Worm (Caenorhabditis elegans) whole organism, young adult: Measurements from ENCODE around the gene plx-1.

Source experiments
- B0336.3 ChIP-seq: fragments of 200-800 bp; sonication (Bioruptor generic); IDR thresholded peaks from 2 replicates; pipeline ENCODE4 v1.3.6; 2022; ENCODE audit warnings: missing genetic modification characterization, missing compliant biosample characterization
- C06A6.2 ChIP-seq: fragments of 200-800 bp; sonication (Bioruptor generic); conservative IDR thresholded peaks from 2 replicates; pipeline ENCODE4 v1.3.6; 2022; ENCODE audit warnings: missing genetic modification characterization, missing compliant biosample characterization
- F49E8.2 ChIP-seq: sonication (generic microtip); optimal IDR thresholded peaks from 3 replicates; lab custom pipeline; 2017; ENCODE audit warnings: missing genetic modification characterization, mild to moderate bottlenecking, missing compliant biosample characterization, antibody characterized with exemption, moderate library complexity; ENCODE audit not compliant: insufficient read depth
- F55B11.4 ChIP-seq: sonication (generic microtip); optimal IDR thresholded peaks from 2 replicates; lab custom pipeline; 2016; ENCODE audit warnings: missing compliant biosample characterization, missing genetic modification characterization, borderline replicate concordance; ENCODE audit not compliant: insufficient read depth
- F57A8.1 ChIP-seq: fragments of 200-800 bp; sonication (Bioruptor generic); optimal IDR thresholded peaks from 2 replicates; lab custom pipeline; 2018; ENCODE audit warnings: mild to moderate bottlenecking, missing genetic modification characterization, moderate library complexity, missing compliant biosample characterization
- T07F8.4 ChIP-seq: sonication (generic microtip); optimal IDR thresholded peaks from 2 replicates; lab custom pipeline; 2016; ENCODE audit warnings: mild to moderate bottlenecking, missing genetic modification characterization, moderate library complexity, missing compliant biosample characterization
- Y53G8AR.9 ChIP-seq: fragments of 200-800 bp; sonication (Bioruptor generic); conservative IDR thresholded peaks from 2 replicates; pipeline ENCODE4 v1.3.6; 2022; ENCODE audit warnings: missing genetic modification reagents, missing genetic modification characterization, missing compliant biosample characterization
- Y79H2A.3 ChIP-seq: fragments of 200-800 bp; sonication (Bioruptor generic); conservative IDR thresholded peaks from 2 replicates; pipeline ENCODE4 v1.3.6; 2022; ENCODE audit warnings: missing genetic modification reagents, missing genetic modification characterization, missing compliant biosample characterization
- Y95B8A.8 ChIP-seq: fragments of 200-800 bp; sonication (Bioruptor generic); IDR thresholded peaks from 2 replicates; pipeline ENCODE4 v1.3.6; 2022; ENCODE audit warnings: missing genetic modification reagents, missing genetic modification characterization, missing compliant biosample characterization
- ZK185.1 ChIP-seq: sonication (generic microtip); optimal IDR thresholded peaks from 2 replicates; lab custom pipeline; 2016; ENCODE audit warnings: mild to moderate bottlenecking, missing genetic modification characterization, missing compliant biosample characterization; ENCODE audit not compliant: poor library complexity, severe bottlenecking
- aptf-2 ChIP-seq: fragments of 200-800 bp; sonication (Bioruptor generic); conservative IDR thresholded peaks from 2 replicates; pipeline ENCODE4 v1.3.6; 2022; ENCODE audit warnings: missing genetic modification reagents, missing genetic modification characterization, missing compliant biosample characterization
- attf-3 ChIP-seq: fragments of 200-800 bp; sonication (Bioruptor generic); conservative IDR thresholded peaks from 2 replicates; pipeline ENCODE4 v1.3.6; 2022; ENCODE audit warnings: missing genetic modification reagents, missing genetic modification characterization, missing compliant biosample characterization
- bed-1 ChIP-seq: fragments of 200-800 bp; sonication (Bioruptor generic); IDR thresholded peaks from 2 replicates; pipeline ENCODE4 v1.3.6; 2022; ENCODE audit warnings: missing genetic modification reagents, missing genetic modification characterization, missing compliant biosample characterization
- bed-2 ChIP-seq: fragments of 200-800 bp; sonication (Bioruptor generic); IDR thresholded peaks from 2 replicates; pipeline ENCODE4 v1.3.6; 2022; ENCODE audit warnings: missing genetic modification reagents, missing genetic modification characterization, missing compliant biosample characterization
- ceh-79 ChIP-seq: sonication (generic microtip); optimal IDR thresholded peaks from 2 replicates; lab custom pipeline; 2017; ENCODE audit warnings: mild to moderate bottlenecking, missing genetic modification characterization, missing compliant biosample characterization
- chd-7 ChIP-seq: sonication (generic microtip); optimal IDR thresholded peaks from 2 replicates; lab custom pipeline; 2016; ENCODE audit warnings: mild to moderate bottlenecking, missing genetic modification characterization, moderate library complexity, missing compliant biosample characterization
- dox-1 ChIP-seq: fragments of 200-800 bp; sonication (Bioruptor generic); IDR thresholded peaks from 2 replicates; pipeline ENCODE4 v1.3.6; 2022; ENCODE audit warnings: missing genetic modification reagents, missing genetic modification characterization, missing compliant biosample characterization
- dpl-1 ChIP-seq: fragments of 150-350 bp; optimal IDR thresholded peaks from 2 replicates; lab custom pipeline; 2014; ENCODE audit warnings: missing biosample characterization, missing genetic modification reagents, missing genetic modification characterization
- efl-1 ChIP-seq: fragments of 150-350 bp; optimal IDR thresholded peaks from 2 replicates; lab custom pipeline; 2014; ENCODE audit warnings: missing biosample characterization, missing genetic modification reagents, missing genetic modification characterization
- egl-18 ChIP-seq: fragments of 200-800 bp; sonication (Bioruptor generic); IDR thresholded peaks from 2 replicates; pipeline ENCODE4 v1.3.6; 2022; ENCODE audit warnings: missing genetic modification reagents, missing genetic modification characterization, missing compliant biosample characterization
- egl-44 ChIP-seq: fragments of 200-800 bp; sonication (Bioruptor generic); IDR thresholded peaks from 2 replicates; pipeline ENCODE4 v1.3.6; 2022; ENCODE audit warnings: missing genetic modification reagents, missing genetic modification characterization, missing compliant biosample characterization
- ets-4 ChIP-seq: fragments of 200-800 bp; sonication (Bioruptor generic); optimal IDR thresholded peaks from 2 replicates; lab custom pipeline; 2018; ENCODE audit warnings: mild to moderate bottlenecking, missing genetic modification characterization, missing compliant biosample characterization
- him-1 ChIP-seq: sonication (generic microtip); optimal IDR thresholded peaks from 2 replicates; lab custom pipeline; 2016; ENCODE audit warnings: missing genotype, missing genetic modification reagents, missing genetic modification characterization, missing compliant biosample characterization
- hlh-26 ChIP-seq: fragments of 200-800 bp; sonication (Bioruptor generic); conservative IDR thresholded peaks from 2 replicates; pipeline ENCODE4 v1.3.6; 2022; ENCODE audit warnings: missing genetic modification reagents, missing genetic modification characterization, missing compliant biosample characterization
- hmg-1.2 ChIP-seq: fragments of 200-800 bp; sonication (Bioruptor generic); IDR thresholded peaks from 2 replicates; pipeline ENCODE4 v1.3.6; 2022; ENCODE audit warnings: missing genetic modification reagents, missing genetic modification characterization, missing compliant biosample characterization
- hrde-1 ChIP-seq: sonication (generic microtip); optimal IDR thresholded peaks from 2 replicates; lab custom pipeline; 2016; ENCODE audit warnings: missing genetic modification characterization, mild to moderate bottlenecking, missing compliant biosample characterization, moderate library complexity, missing genotype, missing genetic modification reagents, borderline replicate concordance
- let-607 ChIP-seq, 2 experiments: fragments of 200-800 bp in 1 of 2; sonication (Bioruptor generic) in 1 of 2; sonication (generic microtip) in 1 of 2; optimal IDR thresholded peaks; 2 replicates each; lab custom pipeline; 2016 to 2018; ENCODE audit warnings: mild to moderate bottlenecking in 2 of 2, missing compliant biosample characterization in 2 of 2, missing genetic modification characterization in 2 of 2, moderate library complexity in 2 of 2, missing genotype in 1 of 2
- lin-26 ChIP-seq: fragments of 200-800 bp; sonication (Bioruptor generic); IDR thresholded peaks from 2 replicates; pipeline ENCODE4 v1.3.6; 2022; ENCODE audit warnings: missing genetic modification reagents, missing genetic modification characterization, missing compliant biosample characterization
- lin-54 ChIP-seq: fragments of 200-800 bp; sonication (Bioruptor generic); optimal IDR thresholded peaks from 2 replicates; lab custom pipeline; 2018; ENCODE audit warnings: mild to moderate bottlenecking, missing genetic modification characterization, missing compliant biosample characterization
- lsy-27 ChIP-seq: sonication (generic microtip); optimal IDR thresholded peaks from 2 replicates; lab custom pipeline; 2017; ENCODE audit warnings: missing genetic modification characterization, mild to moderate bottlenecking, missing compliant biosample characterization, antibody characterized with exemption, missing genotype, borderline replicate concordance; ENCODE audit not compliant: insufficient read depth
- madf-10 ChIP-seq: sonication (generic microtip); optimal IDR thresholded peaks from 2 replicates; lab custom pipeline; 2016; ENCODE audit warnings: mild to moderate bottlenecking, missing genetic modification characterization, missing compliant biosample characterization
- mcd-1 ChIP-seq: fragments of 200-800 bp; sonication (Bioruptor generic); IDR thresholded peaks from 2 replicates; pipeline ENCODE4 v1.3.6; 2022; ENCODE audit warnings: missing genetic modification reagents, missing genetic modification characterization, missing compliant biosample characterization
- mel-28 ChIP-seq: sonication (generic microtip); optimal IDR thresholded peaks from 2 replicates; lab custom pipeline; 2016; ENCODE audit warnings: borderline replicate concordance, mild to moderate bottlenecking, missing genetic modification characterization, missing compliant biosample characterization
- mes-4 ChIP-seq: sonication (generic microtip); optimal IDR thresholded peaks from 2 replicates; lab custom pipeline; 2016; ENCODE audit warnings: missing genotype, missing genetic modification characterization, missing compliant biosample characterization
- mxl-1 ChIP-seq: sonication (generic microtip); optimal IDR thresholded peaks from 2 replicates; lab custom pipeline; 2016; ENCODE audit warnings: missing genetic modification characterization, missing compliant biosample characterization
- nfya-2 ChIP-seq: fragments of 200-800 bp; sonication (Bioruptor generic); IDR thresholded peaks from 2 replicates; pipeline ENCODE4 v1.3.6; 2022; ENCODE audit warnings: missing genetic modification reagents, missing genetic modification characterization, missing compliant biosample characterization
- nhr-27 ChIP-seq: fragments of 200-800 bp; sonication (Bioruptor generic); optimal IDR thresholded peaks from 2 replicates; lab custom pipeline; 2018; ENCODE audit warnings: mild to moderate bottlenecking, missing genetic modification characterization, moderate library complexity, missing compliant biosample characterization
- nhr-80 ChIP-seq: sonication (generic microtip); optimal IDR thresholded peaks from 2 replicates; lab custom pipeline; 2016; ENCODE audit warnings: missing genetic modification characterization, missing compliant biosample characterization
- rec-8 ChIP-seq, 2 experiments: sonication (generic microtip); optimal IDR thresholded peaks; 2 replicates each; lab custom pipeline; 2016; ENCODE audit warnings: mild to moderate bottlenecking in 2 of 2, missing genetic modification characterization in 2 of 2, missing genetic modification reagents in 2 of 2, missing genotype in 2 of 2, missing biosample characterization in 1 of 2, missing compliant biosample characterization in 1 of 2, moderate library complexity in 1 of 2
- sea-2 ChIP-seq: fragments of 200-800 bp; sonication (Bioruptor generic); IDR thresholded peaks from 2 replicates; pipeline ENCODE4 v1.3.6; 2022; ENCODE audit warnings: missing genetic modification characterization, missing compliant biosample characterization
- snpc-1.1 ChIP-seq: sonication (generic microtip); optimal IDR thresholded peaks from 2 replicates; lab custom pipeline; 2017; ENCODE audit warnings: missing genetic modification characterization, mild to moderate bottlenecking, missing compliant biosample characterization, antibody characterized with exemption, moderate library complexity, missing genotype, missing genetic modification reagents; ENCODE audit not compliant: insufficient read depth
- snpc-3.4 ChIP-seq: sonication (generic microtip); optimal IDR thresholded peaks from 2 replicates; lab custom pipeline; 2017; ENCODE audit warnings: missing genetic modification characterization, mild to moderate bottlenecking, missing compliant biosample characterization, antibody characterized with exemption, moderate library complexity, missing genotype, missing genetic modification reagents
- tlf-1 ChIP-seq: fragments of 200-800 bp; sonication (Bioruptor generic); optimal IDR thresholded peaks from 2 replicates; lab custom pipeline; 2018; ENCODE audit warnings: mild to moderate bottlenecking, missing genetic modification characterization, missing compliant biosample characterization
- xnd-1 ChIP-seq: sonication (generic microtip); optimal IDR thresholded peaks from 2 replicates; lab custom pipeline; 2016; ENCODE audit warnings: missing genotype, missing genetic modification reagents, missing genetic modification characterization, missing compliant biosample characterization
- zfh-2 ChIP-seq: fragments of 200-800 bp; sonication (Bioruptor generic); conservative IDR thresholded peaks from 2 replicates; pipeline ENCODE4 v1.3.6; 2022; ENCODE audit warnings: missing genetic modification reagents, missing genetic modification characterization, missing compliant biosample characterization
- ztf-18 ChIP-seq: sonication (generic microtip); optimal IDR thresholded peaks from 2 replicates; lab custom pipeline; 2016; ENCODE audit warnings: missing genotype, mild to moderate bottlenecking, missing genetic modification characterization, missing compliant biosample characterization
- ztf-25 ChIP-seq: fragments of 200-800 bp; sonication (Bioruptor generic); IDR thresholded peaks from 2 replicates; pipeline ENCODE4 v1.3.6; 2022; ENCODE audit warnings: missing genetic modification reagents, missing genetic modification characterization, missing compliant biosample characterization

Gene plx-1

DNA sequence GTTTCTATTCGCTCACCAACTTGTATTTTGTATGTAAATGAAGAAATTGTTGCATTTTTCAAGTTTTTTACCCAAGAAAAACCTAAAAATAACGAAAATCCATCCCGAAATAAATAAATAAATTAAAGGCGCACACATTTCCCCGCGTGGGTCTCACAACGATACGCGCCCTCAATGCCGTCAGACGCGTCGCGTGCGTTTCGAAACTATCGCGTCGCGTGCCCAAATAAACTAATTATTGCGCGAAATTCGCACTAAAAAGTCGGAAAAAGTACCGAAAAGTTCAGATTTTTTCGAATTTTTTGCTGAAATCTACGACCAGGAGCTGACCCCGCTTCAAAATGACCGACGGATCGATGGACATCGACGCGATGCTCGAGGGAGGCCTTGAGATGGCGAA is 53.1 kb downstream of the plx-1 start, which contains the start of gene rbm-39 (continued):
- TF ChIP-seq ceh-79 (tag; lab: Kevin White, UChicago) (no peak), lin-26 (GFP tag; lab: Robert Waterston, UW) (no peak), rec-8 (tag; optimal IDR thresholded peaks at IDR 0.05; lab: Kevin White, UChicago) (no peak), mcd-1 (GFP tag; lab: Robert Waterston, UW) (peak; percentile 79), ztf-25 (GFP tag; lab: Robert Waterston, UW) (no peak), attf-3 (GFP tag; lab: Robert Waterston, UW) (peak; percentile 74), dpl-1 (GFP tag; lab: Kevin White, UChicago) (peak; percentile 54), C06A6.2 (GFP tag; lab: Robert Waterston, UW) (0 out of 2 replicates have a peak, but pooled peaks have one; percentile 29), F49E8.2 (tag; lab: Kevin White, UChicago) (peak; percentile 31), Y53G8AR.9 (GFP tag; lab: Robert Waterston, UW) (no peak; the same call in 1 of the 2 replicates), mel-28 (tag; lab: Kevin White, UChicago) (no peak), hlh-26 (no peak), zfh-2 (GFP tag; lab: Robert Waterston, UW) (0 out of 2 replicates have a peak, but pooled peaks have one; percentile 18), nfya-2 (GFP tag; lab: Robert Waterston, UW) (no peak), efl-1 (GFP tag; lab: Kevin White, UChicago) (peak; percentile 64), B0336.3 (GFP tag; lab: Robert Waterston, UW) (peak; percentile 85), hrde-1 (peak; percentile 22), egl-44 (GFP tag; lab: Robert Waterston, UW) (no peak), F57A8.1 (GFP tag; lab: Kevin White, UChicago) (no peak), xnd-1 (tag; lab: Kevin White, UChicago) (peak; percentile 61), dox-1 (GFP tag; lab: Robert Waterston, UW) (peak; percentile 88), madf-10 (peak; percentile 83), bed-2 (no peak), let-607 (tag; optimal IDR thresholded peaks at IDR 0.05; lab: Kevin White, UChicago) (peak in 1 of 2 experiments; percentile 13), snpc-1.1 (tag; lab: Kevin White, UChicago) (peak; percentile 50), ztf-18 (tag; lab: Kevin White, UChicago) (no peak), ets-4 (GFP tag; lab: Kevin White, UChicago) (no peak), egl-18 (GFP tag; lab: Robert Waterston, UW) (no peak), lsy-27 (tag; lab: Kevin White, UChicago) (no peak), bed-1 (GFP tag; lab: Robert Waterston, UW) (no peak), Y79H2A.3 (peak; percentile 83), aptf-2 (GFP tag; lab: Robert Waterston, UW) (no peak), him-1 (no peak), nhr-80 (tag; lab: Kevin White, UChicago) (no peak), T07F8.4 (tag; lab: Kevin White, UChicago) (no peak), hmg-1.2 (GFP tag; lab: Robert Waterston, UW) (peak; percentile 71), snpc-3.4 (peak; percentile 77), Y95B8A.8 (GFP tag; lab: Robert Waterston, UW) (peak; percentile 82), mxl-1 (no peak), nhr-27 (tag; lab: Kevin White, UChicago) (no peak), lin-54 (peak; percentile 76), sea-2 (no peak), tlf-1 (GFP tag; lab: Kevin White, UChicago) (peak; percentile 73), mes-4 (tag; lab: Kevin White, UChicago) (no peak), chd-7 (tag; lab: Kevin White, UChicago) (no peak), ZK185.1 (no peak), F55B11.4 (tag; lab: Kevin White, UChicago) (no peak)
